Worm (Caenorhabditis elegans) whole organism, L4 larva: Measurements from ENCODE around the gene srx-73.
A peak's percentile ranks its signal among the peaks of the same experiment; 100 is the strongest.

Experiments used
- D1046.2 ChIP-seq: fragments of 200-800 bp; sonication (Bioruptor generic); IDR thresholded peaks from 2 replicates; pipeline ENCODE4 v1.3.6; 2022; ENCODE audit warnings: missing genetic modification characterization, missing compliant biosample characterization
- Y5F2A.4 ChIP-seq: fragments of 200-800 bp; sonication (Bioruptor generic); optimal IDR thresholded peaks from 2 replicates; lab custom pipeline; 2018; ENCODE audit warnings: mild to moderate bottlenecking, missing genetic modification characterization, missing compliant biosample characterization
- aly-2 ChIP-seq: sonication (generic microtip); optimal IDR thresholded peaks from 2 replicates; lab custom pipeline; 2018; ENCODE audit warnings: missing biosample characterization, missing genetic modification characterization
- ama-1 ChIP-seq: fragments of 150-350 bp; optimal IDR thresholded peaks from 2 replicates; lab custom pipeline; 2014; ENCODE audit warnings: inconsistent platforms, mixed read lengths
- ceh-20 ChIP-seq: fragments of 200-800 bp; sonication (Bioruptor generic); IDR thresholded peaks from 2 replicates; pipeline ENCODE4 v1.3.6; 2022; ENCODE audit warnings: missing genetic modification reagents, missing genetic modification characterization, missing compliant biosample characterization
- ceh-28 ChIP-seq: fragments of 150-350 bp; optimal IDR thresholded peaks from 2 replicates; lab custom pipeline; 2014; ENCODE audit warnings: missing biosample characterization, missing genetic modification reagents, missing genetic modification characterization
- daf-16 ChIP-seq, 3 experiments: sonication (generic microtip); optimal IDR thresholded peaks; 2 replicates each; lab custom pipeline; 2016 to 2017; ENCODE audit warnings: missing genetic modification characterization in 3 of 3, missing genetic modification reagents in 3 of 3, mild to moderate bottlenecking in 2 of 3, missing compliant biosample characterization in 2 of 3, missing biosample characterization in 1 of 3, moderate library complexity in 1 of 3
- daf-19 ChIP-seq: fragments of 200-800 bp; sonication (Bioruptor generic); conservative IDR thresholded peaks from 2 replicates; pipeline ENCODE4 v1.3.6; 2022; ENCODE audit warnings: missing genetic modification characterization, missing compliant biosample characterization
- dmd-6 ChIP-seq: fragments of 200-800 bp; sonication (Bioruptor generic); IDR thresholded peaks from 2 replicates; pipeline ENCODE4 v1.3.6; 2022; ENCODE audit warnings: missing genetic modification reagents, missing genetic modification characterization, missing compliant biosample characterization
- dmd-9 ChIP-seq: fragments of 200-800 bp; sonication (Bioruptor generic); IDR thresholded peaks from 2 replicates; pipeline ENCODE4 v1.3.6; 2022; ENCODE audit warnings: missing genetic modification reagents, missing genetic modification characterization, missing compliant biosample characterization
- dpl-1 ChIP-seq: fragments of 150-350 bp; optimal IDR thresholded peaks from 2 replicates; lab custom pipeline; 2014; ENCODE audit warnings: missing biosample characterization, missing genetic modification reagents, missing genetic modification characterization
- egl-27 ChIP-seq: sonication (generic microtip); optimal IDR thresholded peaks from 3 replicates; lab custom pipeline; 2017; ENCODE audit warnings: missing biosample characterization, missing genetic modification reagents, missing genetic modification characterization
- hlh-11 ChIP-seq: fragments of 200-800 bp; sonication (Bioruptor generic); optimal IDR thresholded peaks from 2 replicates; lab custom pipeline; 2018; ENCODE audit warnings: mild to moderate bottlenecking, missing genetic modification characterization, missing compliant biosample characterization
- hlh-30 ChIP-seq: sonication (generic microtip); optimal IDR thresholded peaks from 2 replicates; lab custom pipeline; 2017; ENCODE audit warnings: antibody characterized with exemption, mild to moderate bottlenecking, missing genetic modification characterization, missing compliant biosample characterization; ENCODE audit not compliant: insufficient read depth
- lin-1 ChIP-seq: fragments of 200-800 bp; sonication (Bioruptor generic); IDR thresholded peaks from 2 replicates; pipeline ENCODE4 v1.3.6; 2022; ENCODE audit warnings: missing genetic modification reagents, missing genetic modification characterization, missing compliant biosample characterization
- lin-13 ChIP-seq: fragments of 150-350 bp; optimal IDR thresholded peaks from 2 replicates; lab custom pipeline; 2014; ENCODE audit warnings: missing biosample characterization, missing genetic modification reagents, missing genetic modification characterization
- lsy-2 ChIP-seq, 2 experiments: fragments of 150-350 bp in 1 of 2; sonication (generic microtip) in 1 of 2; optimal IDR thresholded peaks; 2 replicates each; lab custom pipeline; 2014 to 2017; ENCODE audit warnings: missing biosample characterization in 2 of 2, missing genetic modification characterization in 2 of 2
- madf-5 ChIP-seq, 2 experiments: fragments of 200-800 bp; sonication (Bioruptor generic); IDR thresholded peaks; 2 replicates each; pipeline ENCODE4 v1.3.6; 2022; ENCODE audit warnings: missing compliant biosample characterization in 2 of 2, missing genetic modification characterization in 2 of 2
- mdl-1 ChIP-seq, 2 experiments: fragments of 150-350 bp in 1 of 2; sonication (generic microtip) in 1 of 2; optimal IDR thresholded peaks; 2 replicates each; lab custom pipeline; 2014 to 2017; ENCODE audit warnings: missing biosample characterization in 2 of 2, missing genetic modification characterization in 2 of 2
- mdt-29 ChIP-seq: fragments of 200-800 bp; sonication (Bioruptor generic); IDR thresholded peaks from 2 replicates; pipeline ENCODE4 v1.3.6; 2022; ENCODE audit warnings: missing genetic modification reagents, missing genetic modification characterization, missing compliant biosample characterization
- mep-1 ChIP-seq: fragments of 150-350 bp; sonication (generic microtip); optimal IDR thresholded peaks from 3 replicates; lab custom pipeline; 2014; ENCODE audit warnings: missing biosample characterization, missing genetic modification characterization
- nhr-11 ChIP-seq: fragments of 150-350 bp; optimal IDR thresholded peaks from 2 replicates; lab custom pipeline; 2014; ENCODE audit warnings: missing biosample characterization, missing genetic modification characterization
- nhr-111 ChIP-seq: fragments of 200-800 bp; sonication (Bioruptor generic); optimal IDR thresholded peaks from 2 replicates; lab custom pipeline; 2018; ENCODE audit warnings: mild to moderate bottlenecking, missing genetic modification characterization, missing compliant biosample characterization
- nhr-25 ChIP-seq: sonication (generic microtip); optimal IDR thresholded peaks from 2 replicates; lab custom pipeline; 2017; ENCODE audit warnings: missing genetic modification characterization, mild to moderate bottlenecking, missing compliant biosample characterization, antibody characterized with exemption, moderate library complexity, borderline replicate concordance; ENCODE audit not compliant: insufficient read depth
- pha-4 ChIP-seq, 2 experiments: fragments of 150-350 bp in 1 of 2; fragments of 200-800 bp in 1 of 2; sonication (Bioruptor generic) in 1 of 2; IDR thresholded peaks in 1 of 2; optimal IDR thresholded peaks in 1 of 2; 2 replicates each; pipeline versions ENCODE4 v1.3.6 to Lab custom; 2014 to 2022; ENCODE audit warnings: missing genetic modification characterization in 2 of 2, missing genetic modification reagents in 2 of 2, missing biosample characterization in 1 of 2, missing compliant biosample characterization in 1 of 2
- sdz-12 ChIP-seq: fragments of 200-800 bp; sonication (Bioruptor generic); optimal IDR thresholded peaks from 2 replicates; lab custom pipeline; 2018; ENCODE audit warnings: mild to moderate bottlenecking, missing genetic modification characterization, missing compliant biosample characterization
- spr-3 ChIP-seq: fragments of 200-800 bp; sonication (Bioruptor generic); optimal IDR thresholded peaks from 2 replicates; lab custom pipeline; 2018; ENCODE audit warnings: mild to moderate bottlenecking, missing genetic modification characterization, missing compliant biosample characterization
- unc-62 ChIP-seq, 3 experiments: fragments of 150-350 bp in 1 of 3; sonication (generic microtip); optimal IDR thresholded peaks in 2 of 3; peaks in 1 of 3; 1 replicate in 1 of 3; 2 replicates in 2 of 3; lab custom pipeline; 2014 to 2017; ENCODE audit warnings: missing biosample characterization in 3 of 3, missing genetic modification characterization in 3 of 3, missing genetic modification reagents in 3 of 3, missing genotype in 1 of 3
- zag-1 ChIP-seq: fragments of 150-350 bp; optimal IDR thresholded peaks from 2 replicates; lab custom pipeline; 2014; ENCODE audit warnings: missing biosample characterization, missing genetic modification characterization
- zip-11 ChIP-seq: fragments of 200-800 bp; sonication (Bioruptor generic); IDR thresholded peaks from 2 replicates; pipeline ENCODE4 v1.3.6; 2022; ENCODE audit warnings: missing genetic modification characterization, missing compliant biosample characterization

srx-73 gene

ce11 chrV:4694466-4695092 is 29.0 kb upstream of the srx-73 start:
- TF ChIP-seq ama-1 (lab: Kevin White, UChicago) (peak; percentile 13), hlh-11 (tag; lab: Kevin White, UChicago) (peak; percentile 37), mdl-1 (tag; optimal IDR thresholded peaks at IDR 0.05; lab: Kevin White, UChicago) (peak in 1 of 2 experiments; percentile 21), lsy-2 (tag; optimal IDR thresholded peaks at IDR 0.05; lab: Kevin White, UChicago) (peak in 1 of 2 experiments; percentile 5), sdz-12 (GFP tag; lab: Kevin White, UChicago) (no peak), lin-13 (no peak), nhr-25 (tag; lab: Kevin White, UChicago) (no peak), hlh-30 (tag; lab: Kevin White, UChicago) (peak; percentile 38), dmd-6 (GFP tag; lab: Robert Waterston, UW) (no peak), mep-1 (tag; lab: Kevin White, UChicago) (no peak), unc-62 (GFP tag; optimal IDR thresholded peaks at IDR 0.05 in 1 of 2; lab: Kevin White, UChicago) (peak in 1 of 2 experiments; percentile 74), unc-62 (tag; optimal IDR thresholded peaks at IDR 0.05; lab: Kevin White, UChicago) (no peak), nhr-11 (tag; lab: Kevin White, UChicago) (peak; percentile 51)

ce11 chrV:4693282-4693588 is 27.7 kb upstream of the srx-73 start:
- TF ChIP-seq hlh-30 (tag; lab: Kevin White, UChicago) (peak; percentile 11), pha-4 (GFP tag; IDR thresholded peaks at IDR 0.05; lab: Robert Waterston, UW) (no peak), pha-4 (tag; optimal IDR thresholded peaks at IDR 0.05; lab: Kevin White, UChicago) (no peak), lsy-2 (tag; optimal IDR thresholded peaks at IDR 0.05; lab: Kevin White, UChicago) (no peak), zag-1 (no peak), zip-11 (GFP tag; lab: Robert Waterston, UW) (no peak), nhr-111 (GFP tag; lab: Kevin White, UChicago) (no peak), daf-19 (GFP tag; lab: Robert Waterston, UW) (no peak), nhr-25 (tag; lab: Kevin White, UChicago) (no peak), ceh-28 (no peak), ceh-20 (GFP tag; lab: Robert Waterston, UW) (no peak), dmd-9 (GFP tag; lab: Robert Waterston, UW) (no peak), aly-2 (tag; lab: Kevin White, UChicago) (no peak), unc-62 (GFP tag; optimal IDR thresholded peaks at IDR 0.05 in 1 of 2; lab: Kevin White, UChicago) (peak in 1 of 2 experiments; percentile 79), unc-62 (tag; optimal IDR thresholded peaks at IDR 0.05; lab: Kevin White, UChicago) (no peak), Y5F2A.4 (GFP tag; lab: Kevin White, UChicago) (no peak), daf-16 (GFP tag; optimal IDR thresholded peaks at IDR 0.05; lab: Kevin White, UChicago) (peak in 1 of 2 experiments; percentile 51), daf-16 (tag; optimal IDR thresholded peaks at IDR 0.05; lab: Kevin White, UChicago) (no peak), egl-27 (tag; lab: Kevin White, UChicago) (no peak)

ce11 chrV:4692382-4693281 is 27.1 kb upstream of the srx-73 start, which contains the start of gene cpg-8:
Gene cpg-8, minus strand, starts transcription at chrV:4692432.
- TF ChIP-seq dpl-1 (GFP tag; lab: Kevin White, UChicago) (peak; percentile 12), lin-1 (no peak), spr-3 (GFP tag; lab: Kevin White, UChicago) (no peak), unc-62 (GFP tag; optimal IDR thresholded peaks at IDR 0.05 in 1 of 2; lab: Kevin White, UChicago) (peak in 1 of 2 experiments; percentile 4), unc-62 (tag; optimal IDR thresholded peaks at IDR 0.05; lab: Kevin White, UChicago) (no peak), mdl-1 (tag; optimal IDR thresholded peaks at IDR 0.05; lab: Kevin White, UChicago) (no peak), D1046.2 (no peak), mdt-29 (no peak), madf-5 (GFP tag; IDR thresholded peaks at IDR 0.05; lab: Robert Waterston, UW) (no peak)
